Fruit fly (Drosophila melanogaster): ENCODE data around the gene CG32811.

The CG32811 gene

DNA sequence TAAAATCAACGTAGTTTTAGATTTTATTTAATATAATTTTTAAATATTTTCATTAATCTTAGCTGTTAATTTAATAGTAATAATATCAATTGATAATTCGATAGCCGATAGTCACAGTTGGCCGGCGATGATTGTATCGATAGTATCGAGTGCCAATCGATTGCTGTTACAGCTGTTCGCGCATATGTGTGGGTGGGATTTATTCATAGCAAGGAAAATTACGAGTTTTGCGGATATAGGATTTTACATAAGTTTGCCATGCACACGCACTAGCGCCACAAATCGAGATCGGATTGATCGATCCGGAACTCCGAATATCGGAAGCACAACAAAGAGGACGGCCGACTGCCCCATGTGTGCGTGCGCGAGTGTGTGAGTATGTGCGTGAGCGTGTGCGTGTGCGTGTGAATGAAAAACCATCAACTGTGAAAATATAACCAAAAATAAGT is 43.8 kb upstream of the CG32811 start, which contains the start of gene Naa30A (continued):
- TF ChIP-seq CG31627 (GFP tag; optimal IDR thresholded peaks at IDR 0.05), result no peak
- TF ChIP-seq Lpt (GFP tag; optimal IDR thresholded peaks at IDR 0.05), result no peak
- no peak for TF ChIP-seq svp (GFP tag)
- no peak for TF ChIP-seq Ets96B (tag; optimal IDR thresholded peaks at IDR 0.05)
- TF ChIP-seq salr (GFP tag; optimal IDR thresholded peaks at IDR 0.05), result no peak
- peak; percentile 42 for TF ChIP-seq Sox14 (GFP tag; optimal IDR thresholded peaks at IDR 0.05)
- TF ChIP-seq esn (GFP tag; optimal IDR thresholded peaks at IDR 0.05), result peak; percentile 12
- TF ChIP-seq dsx (GFP tag; optimal IDR thresholded peaks at IDR 0.05; ENCODE audit: poor library complexity, severe bottlenecking), result no peak
- TF ChIP-seq Hr39 (GFP tag; optimal IDR thresholded peaks at IDR 0.05), result no peak
- no peak for TF ChIP-seq CG6792 (GFP tag; optimal IDR thresholded peaks at IDR 0.05)
- no peak for TF ChIP-seq ss (GFP tag; optimal IDR thresholded peaks at IDR 0.05)
- TF ChIP-seq pdm3 (GFP tag; optimal IDR thresholded peaks at IDR 0.05), result no peak
- TF ChIP-seq CG8319 (GFP tag; optimal IDR thresholded peaks at IDR 0.05), result no peak
- TF ChIP-seq CG7368 (GFP tag; optimal IDR thresholded peaks at IDR 0.05), result no peak
- no peak for TF ChIP-seq CG11762 (GFP tag; optimal IDR thresholded peaks at IDR 0.05; ENCODE audit: insufficient read depth)

DNA sequence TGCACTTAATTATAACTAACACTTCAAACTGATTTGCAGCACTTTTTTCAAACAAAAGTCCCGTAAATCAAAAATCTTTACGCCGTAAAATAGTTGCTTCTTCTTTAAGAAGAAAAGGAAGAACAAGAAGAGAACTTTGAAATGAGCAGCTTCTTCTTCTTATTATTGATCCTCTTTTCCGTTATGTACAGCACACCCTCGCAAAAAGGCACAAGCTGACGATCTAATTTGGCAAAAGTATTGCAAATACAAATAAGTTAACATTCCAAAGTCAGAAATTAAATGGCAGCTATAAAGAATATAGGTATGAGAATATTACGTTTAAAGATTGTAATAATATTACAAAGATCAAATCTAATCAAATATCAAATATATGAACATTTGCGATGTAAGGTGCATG is 43.3 kb upstream of the CG32811 start, which contains the start of gene CG11409:
Gene CG11409, minus strand, starts transcription at position 60 of the 400 bp plus-strand sequence.
- TF ChIP-seq acj6 (GFP tag; optimal IDR thresholded peaks at IDR 0.05), result peak; percentile 28
- peak; percentile 5 for TF ChIP-seq cyc (GFP tag; optimal IDR thresholded peaks at IDR 0.05)
- peak; percentile 30 for TF ChIP-seq CG31627 (GFP tag; optimal IDR thresholded peaks at IDR 0.05)
- no peak for TF ChIP-seq Blimp-1 (GFP tag; optimal IDR thresholded peaks at IDR 0.05)
- peak; percentile 2 for TF ChIP-seq CG3032 (tag; optimal IDR thresholded peaks at IDR 0.05)
- TF ChIP-seq CG3919 (GFP tag; optimal IDR thresholded peaks at IDR 0.05), result no peak
- TF ChIP-seq Eip93F (GFP tag; optimal IDR thresholded peaks at IDR 0.05), result no peak
- TF ChIP-seq fd59A (GFP tag; optimal IDR thresholded peaks at IDR 0.05), result no peak
- TF ChIP-seq esn (GFP tag; optimal IDR thresholded peaks at IDR 0.05), result peak; percentile 37
- TF ChIP-seq Hr39 (GFP tag; optimal IDR thresholded peaks at IDR 0.05), result peak; percentile 36

DNA sequence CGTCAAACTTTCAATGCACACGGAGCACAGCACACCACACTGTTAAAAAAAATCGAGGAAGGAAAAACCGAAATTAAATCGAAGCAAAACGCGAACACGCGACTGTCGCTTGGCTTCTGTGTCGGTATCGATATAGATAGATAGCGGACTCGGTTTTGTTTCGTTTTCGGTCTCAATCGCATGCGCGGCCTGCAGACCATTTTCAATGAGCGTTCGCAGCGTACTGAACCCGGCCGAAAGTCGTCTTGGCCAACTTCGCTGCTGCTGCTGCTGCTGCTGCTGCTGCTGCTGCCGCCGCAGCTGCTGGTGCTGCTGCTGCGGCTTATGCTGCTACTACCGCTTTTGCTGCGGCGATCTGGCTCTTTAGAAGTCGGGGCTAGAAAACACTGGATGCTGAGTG is 39.8 kb upstream of the CG32811 start:
- no peak for TF ChIP-seq net (GFP tag; optimal IDR thresholded peaks at IDR 0.05)
- TF ChIP-seq svp (GFP tag), result no peak
- TF ChIP-seq cyc (GFP tag; optimal IDR thresholded peaks at IDR 0.05), result no peak
- no peak for TF ChIP-seq CG6854 (GFP tag; optimal IDR thresholded peaks at IDR 0.05)
- no peak for TF ChIP-seq vri (GFP tag; optimal IDR thresholded peaks at IDR 0.05)
- TF ChIP-seq CG8632 (GFP tag; optimal IDR thresholded peaks at IDR 0.05), result no peak
- TF ChIP-seq CG9139 (GFP tag; optimal IDR thresholded peaks at IDR 0.05), result no peak
- no peak for TF ChIP-seq Hr38 (GFP tag; optimal IDR thresholded peaks at IDR 0.05)
- no peak for TF ChIP-seq CG6163 (GFP tag; IDR thresholded peaks at IDR 0.05)
- no peak for TF ChIP-seq dac (GFP tag; optimal IDR thresholded peaks at IDR 0.05)
- no peak for TF ChIP-seq lz (GFP tag; optimal IDR thresholded peaks at IDR 0.05)
- TF ChIP-seq Lpt (GFP tag; optimal IDR thresholded peaks at IDR 0.05), result peak; percentile 4
- TF ChIP-seq dsx (GFP tag; optimal IDR thresholded peaks at IDR 0.05; ENCODE audit: poor library complexity, severe bottlenecking), result no peak
- no peak for TF ChIP-seq CG10669 (GFP tag; optimal IDR thresholded peaks at IDR 0.05)
- peak; percentile 29 for TF ChIP-seq CG3919 (GFP tag; optimal IDR thresholded peaks at IDR 0.05)
- no peak for TF ChIP-seq CG3032 (tag; optimal IDR thresholded peaks at IDR 0.05)
- no peak for TF ChIP-seq CG1621 (tag; optimal IDR thresholded peaks at IDR 0.05)
- no peak for TF ChIP-seq OdsH (GFP tag; optimal IDR thresholded peaks at IDR 0.05)
- TF ChIP-seq CG7368 (GFP tag; optimal IDR thresholded peaks at IDR 0.05), result no peak
- no peak for TF ChIP-seq Hr4 (GFP tag; optimal IDR thresholded peaks at IDR 0.05)
- peak; percentile 44 for TF ChIP-seq Eip78C (GFP tag)
- no peak for TF ChIP-seq Ets96B (tag; optimal IDR thresholded peaks at IDR 0.05)
- no peak for TF ChIP-seq Hr39 (GFP tag; optimal IDR thresholded peaks at IDR 0.05)
- no peak for TF ChIP-seq Sox14 (GFP tag; optimal IDR thresholded peaks at IDR 0.05)
- TF ChIP-seq CG6792 (GFP tag; optimal IDR thresholded peaks at IDR 0.05), result no peak
- TF ChIP-seq ss (GFP tag; optimal IDR thresholded peaks at IDR 0.05), result peak in 1 of 2 experiments; percentile 18
- TF ChIP-seq CG15336 (GFP tag; IDR thresholded peaks at IDR 0.05), result peak; percentile 37; the same call in 1 of the 2 replicates
- no peak for TF ChIP-seq achi (GFP tag; optimal IDR thresholded peaks at IDR 0.05)
- TF ChIP-seq eg (GFP tag; IDR thresholded peaks at IDR 0.05), result peak; percentile 40; the same call in 1 of the 3 replicates
- no peak for TF ChIP-seq CG11902 (GFP tag; optimal IDR thresholded peaks at IDR 0.05)
